Worm (Caenorhabditis elegans) whole organism, late embryonic: Measurements from ENCODE around the gene lin-56.
A peak's percentile ranks its signal among the peaks of the same experiment; 100 is the strongest.

Experiments
- C08G9.2 ChIP-seq: sonication (generic microtip); optimal IDR thresholded peaks from 2 replicates; lab custom pipeline; 2016; ENCODE audit warnings: mild to moderate bottlenecking, missing genetic modification characterization, moderate library complexity, missing compliant biosample characterization
- C38D4.7 ChIP-seq: fragments of 200-800 bp; sonication (Bioruptor generic); optimal IDR thresholded peaks from 2 replicates; lab custom pipeline; 2018; ENCODE audit warnings: mild to moderate bottlenecking, missing genetic modification characterization, moderate library complexity, missing compliant biosample characterization
- K09A11.1 ChIP-seq: sonication (generic microtip); optimal IDR thresholded peaks from 2 replicates; lab custom pipeline; 2017; ENCODE audit warnings: antibody characterized with exemption, mild to moderate bottlenecking, missing genetic modification characterization, missing compliant biosample characterization; ENCODE audit not compliant: insufficient read depth
- Y22D7AL.16 ChIP-seq: sonication (generic microtip); optimal IDR thresholded peaks from 2 replicates; lab custom pipeline; 2016; ENCODE audit warnings: missing genetic modification characterization, missing compliant biosample characterization
- ahr-1 ChIP-seq: sonication (generic microtip); optimal IDR thresholded peaks from 2 replicates; lab custom pipeline; 2016; ENCODE audit warnings: missing genetic modification characterization, missing compliant biosample characterization
- ama-1 ChIP-seq: fragments of 150-350 bp; optimal IDR thresholded peaks from 2 replicates; lab custom pipeline; 2014
- ceh-18 ChIP-seq: sonication (generic microtip); optimal IDR thresholded peaks from 2 replicates; lab custom pipeline; 2016; ENCODE audit warnings: missing genetic modification characterization, missing compliant biosample characterization
- ceh-24 ChIP-seq: sonication (generic microtip); optimal IDR thresholded peaks from 2 replicates; lab custom pipeline; 2016; ENCODE audit warnings: mild to moderate bottlenecking, missing genetic modification characterization, missing compliant biosample characterization
- ceh-30 ChIP-seq: fragments of 150-350 bp; optimal IDR thresholded peaks from 2 replicates; lab custom pipeline; 2014; ENCODE audit warnings: missing biosample characterization, missing genetic modification characterization
- ceh-31 ChIP-seq: sonication (generic microtip); optimal IDR thresholded peaks from 2 replicates; lab custom pipeline; 2016; ENCODE audit warnings: missing genetic modification characterization, missing compliant biosample characterization
- ceh-34 ChIP-seq: sonication (generic microtip); optimal IDR thresholded peaks from 2 replicates; lab custom pipeline; 2016; ENCODE audit warnings: mild to moderate bottlenecking, missing genetic modification characterization, missing compliant biosample characterization
- dmd-4 ChIP-seq: sonication (generic microtip); optimal IDR thresholded peaks from 2 replicates; lab custom pipeline; 2016; ENCODE audit warnings: borderline replicate concordance, missing genetic modification characterization, missing compliant biosample characterization
- elt-2 ChIP-seq: sonication (generic microtip); optimal IDR thresholded peaks from 2 replicates; lab custom pipeline; 2016; ENCODE audit warnings: missing genetic modification reagents, missing genetic modification characterization, missing compliant biosample characterization
- elt-4 ChIP-seq: sonication (generic microtip); optimal IDR thresholded peaks from 2 replicates; lab custom pipeline; 2016; ENCODE audit warnings: missing genetic modification characterization, missing compliant biosample characterization
- ets-4 ChIP-seq: sonication (generic microtip); optimal IDR thresholded peaks from 2 replicates; lab custom pipeline; 2016; ENCODE audit warnings: missing genetic modification characterization, missing compliant biosample characterization
- fkh-10 ChIP-seq: fragments of 150-350 bp; optimal IDR thresholded peaks from 2 replicates; lab custom pipeline; 2014; ENCODE audit warnings: missing biosample characterization, missing genetic modification reagents, missing genetic modification characterization
- gmeb-2 ChIP-seq: sonication (generic microtip); optimal IDR thresholded peaks from 2 replicates; lab custom pipeline; 2016; ENCODE audit warnings: missing genetic modification characterization, inconsistent platforms, missing compliant biosample characterization
- hlh-13 ChIP-seq: fragments of 200-800 bp; sonication (Bioruptor generic); optimal IDR thresholded peaks from 2 replicates; lab custom pipeline; 2018; ENCODE audit warnings: mild to moderate bottlenecking, missing genetic modification characterization, missing compliant biosample characterization
- hlh-15 ChIP-seq: sonication (generic microtip); optimal IDR thresholded peaks from 2 replicates; lab custom pipeline; 2016; ENCODE audit warnings: missing genetic modification characterization, missing compliant biosample characterization
- hlh-30 ChIP-seq: sonication (generic microtip); optimal IDR thresholded peaks from 2 replicates; lab custom pipeline; 2017; ENCODE audit warnings: antibody characterized with exemption, missing genetic modification characterization, missing compliant biosample characterization; ENCODE audit not compliant: insufficient read depth
- hlh-6 ChIP-seq: sonication (generic microtip); optimal IDR thresholded peaks from 2 replicates; lab custom pipeline; 2016; ENCODE audit warnings: missing genotype, missing genetic modification characterization, missing compliant biosample characterization
- lin-11 ChIP-seq: fragments of 200-800 bp; sonication (Bioruptor generic); optimal IDR thresholded peaks from 2 replicates; lab custom pipeline; 2018; ENCODE audit warnings: mild to moderate bottlenecking, missing genetic modification characterization, missing compliant biosample characterization
- nhr-232 ChIP-seq: sonication (generic microtip); optimal IDR thresholded peaks from 2 replicates; lab custom pipeline; 2016; ENCODE audit warnings: missing genetic modification characterization, missing compliant biosample characterization
- odd-2 ChIP-seq: sonication (generic microtip); optimal IDR thresholded peaks from 2 replicates; lab custom pipeline; 2017; ENCODE audit warnings: antibody characterized with exemption, mild to moderate bottlenecking, missing genetic modification characterization, missing compliant biosample characterization
- pag-3 ChIP-seq: sonication (generic microtip); optimal IDR thresholded peaks from 2 replicates; lab custom pipeline; 2016; ENCODE audit warnings: missing compliant biosample characterization, missing genetic modification characterization, borderline replicate concordance
- pat-9 ChIP-seq: fragments of 200-800 bp; sonication (Bioruptor generic); optimal IDR thresholded peaks from 2 replicates; lab custom pipeline; 2018; ENCODE audit warnings: mild to moderate bottlenecking, missing genetic modification characterization, moderate library complexity, missing compliant biosample characterization
- pha-2 ChIP-seq: sonication (generic microtip); optimal IDR thresholded peaks from 2 replicates; lab custom pipeline; 2017; ENCODE audit warnings: mild to moderate bottlenecking, missing genetic modification characterization, missing compliant biosample characterization
- pha-4 ChIP-seq: fragments of 150-350 bp; optimal IDR thresholded peaks from 2 replicates; lab custom pipeline; 2018; ENCODE audit warnings: missing biosample characterization, missing genetic modification reagents, missing genetic modification characterization
- ref-2 ChIP-seq: sonication (generic microtip); optimal IDR thresholded peaks from 2 replicates; lab custom pipeline; 2016; ENCODE audit warnings: missing genetic modification characterization, missing compliant biosample characterization
- rnt-1 ChIP-seq: sonication (generic microtip); optimal IDR thresholded peaks from 2 replicates; lab custom pipeline; 2016; ENCODE audit warnings: missing genetic modification characterization, missing compliant biosample characterization
- sdc-2 ChIP-seq: sonication (generic microtip); optimal IDR thresholded peaks from 2 replicates; lab custom pipeline; 2016; ENCODE audit warnings: missing genotype, missing genetic modification characterization, missing compliant biosample characterization
- sox-2 ChIP-seq: fragments of 200-800 bp; sonication (Bioruptor generic); IDR thresholded peaks from 2 replicates; pipeline ENCODE4 v1.3.6; 2022; ENCODE audit warnings: missing genetic modification reagents, missing genetic modification characterization, missing compliant biosample characterization
- sox-4 ChIP-seq: sonication (generic microtip); optimal IDR thresholded peaks from 2 replicates; lab custom pipeline; 2017; ENCODE audit warnings: mild to moderate bottlenecking, missing genetic modification characterization, inconsistent platforms, missing compliant biosample characterization
- syd-9 ChIP-seq: sonication (generic microtip); optimal IDR thresholded peaks from 2 replicates; lab custom pipeline; 2016; ENCODE audit warnings: mild to moderate bottlenecking, missing genetic modification characterization, moderate library complexity, missing compliant biosample characterization
- tbx-7 ChIP-seq: sonication (generic microtip); optimal IDR thresholded peaks from 2 replicates; lab custom pipeline; 2016; ENCODE audit warnings: missing genotype, missing genetic modification characterization, missing compliant biosample characterization
- unc-42 ChIP-seq: sonication (generic microtip); optimal IDR thresholded peaks from 2 replicates; lab custom pipeline; 2016; ENCODE audit warnings: missing genotype, missing genetic modification characterization, missing compliant biosample characterization
- unc-55 ChIP-seq: sonication (generic microtip); optimal IDR thresholded peaks from 2 replicates; lab custom pipeline; 2017; ENCODE audit warnings: missing biosample characterization, missing genetic modification reagents, missing genetic modification characterization
- zip-5 ChIP-seq: sonication (generic microtip); optimal IDR thresholded peaks from 2 replicates; lab custom pipeline; 2016; ENCODE audit warnings: missing genetic modification characterization, missing compliant biosample characterization

lin-56 gene

DNA sequence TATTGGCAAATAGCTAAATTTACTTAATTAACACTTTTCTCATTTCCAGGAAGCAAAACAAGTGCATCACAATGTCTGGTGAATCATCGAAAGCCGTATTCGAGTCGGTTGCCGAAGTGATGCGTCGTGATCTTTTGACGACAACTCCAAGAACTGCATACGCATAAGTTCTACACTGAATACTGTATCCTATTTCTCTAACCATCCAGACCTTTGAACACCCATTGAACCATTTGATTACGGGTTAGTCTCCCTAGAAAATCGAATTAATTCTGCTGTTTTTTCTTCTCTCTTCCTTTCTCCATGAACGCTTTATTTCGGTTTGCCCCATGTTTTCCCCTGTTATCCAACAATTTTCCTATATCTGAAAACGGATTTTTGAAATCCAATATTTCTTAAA, at the start of gene lin-56:
Gene lin-56, plus strand, starts transcription at position 301 of the 400 bp plus-strand sequence.
- TF ChIP-seq tbx-7 (tag; lab: Kevin White, UChicago), result no peak
- no peak for TF ChIP-seq ets-4 (tag; lab: Kevin White, UChicago)
- TF ChIP-seq sox-4 (tag; lab: Kevin White, UChicago), result no peak
- no peak for TF ChIP-seq hlh-13 (GFP tag; lab: Kevin White, UChicago)
- no peak for TF ChIP-seq ahr-1 (tag; lab: Kevin White, UChicago)
- no peak for TF ChIP-seq syd-9 (tag; lab: Kevin White, UChicago)
- no peak for TF ChIP-seq sox-2 (GFP tag; lab: Robert Waterston, UW)
- no peak for TF ChIP-seq ceh-24 (tag; lab: Kevin White, UChicago)

DNA sequence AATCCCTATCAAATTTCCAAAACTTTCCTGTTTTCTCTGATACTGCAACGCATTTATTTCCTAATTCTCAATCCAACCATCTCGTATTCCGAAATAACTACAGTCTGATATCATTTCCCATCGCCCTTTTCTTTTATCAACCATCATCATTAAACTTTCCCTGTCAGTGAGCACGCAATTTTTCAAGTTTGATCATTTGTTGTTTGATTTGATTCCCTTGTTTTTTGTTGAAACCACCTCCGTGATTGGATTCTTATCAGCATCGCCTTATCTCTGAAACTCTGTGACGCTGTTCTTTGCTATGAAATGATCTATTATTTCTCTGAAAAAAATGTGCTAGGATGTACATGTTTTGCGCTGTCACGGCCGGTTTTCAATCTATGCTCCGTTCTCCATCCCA, 46.8 kb upstream of the lin-56 start:
- no peak for TF ChIP-seq C08G9.2 (tag; lab: Kevin White, UChicago)
- TF ChIP-seq lin-11 (tag; lab: Kevin White, UChicago), result no peak
- no peak for TF ChIP-seq ceh-30 (tag; lab: Kevin White, UChicago)
- TF ChIP-seq elt-2 (tag; lab: Kevin White, UChicago), result peak; percentile 67
- no peak for TF ChIP-seq ceh-18 (tag; lab: Kevin White, UChicago)

DNA sequence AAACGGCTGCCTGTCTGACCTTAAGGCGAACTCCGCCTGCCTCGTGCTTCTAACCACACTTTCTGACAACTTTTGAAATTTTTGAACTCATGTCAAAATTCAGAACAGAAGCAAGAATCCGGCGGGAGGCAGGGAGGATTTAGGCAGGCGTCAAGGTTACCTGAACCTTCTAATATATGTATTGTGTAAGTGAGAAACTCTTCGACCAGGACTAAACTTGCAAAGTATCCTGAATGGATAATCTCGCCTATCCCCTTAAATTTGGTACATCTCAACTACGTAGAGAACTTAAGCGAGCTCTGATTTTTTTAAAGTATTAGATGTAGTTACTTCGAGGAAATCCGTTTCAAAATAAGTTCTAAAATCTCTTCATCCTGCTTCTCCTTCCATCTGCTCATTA, 38.8 kb upstream of the lin-56 start, which contains the start of gene E04D5.5:
Gene E04D5.5, plus strand, starts transcription at position 301 of the 400 bp plus-strand sequence.
- TF ChIP-seq ceh-30 (tag; lab: Kevin White, UChicago), result no peak
- TF ChIP-seq ets-4 (tag; lab: Kevin White, UChicago), result no peak
- no peak for TF ChIP-seq K09A11.1
- TF ChIP-seq hlh-30 (tag; lab: Kevin White, UChicago), result no peak
- no peak for TF ChIP-seq hlh-13 (GFP tag; lab: Kevin White, UChicago)
- no peak for TF ChIP-seq pat-9 (tag; lab: Kevin White, UChicago)
- no peak for TF ChIP-seq nhr-232

DNA sequence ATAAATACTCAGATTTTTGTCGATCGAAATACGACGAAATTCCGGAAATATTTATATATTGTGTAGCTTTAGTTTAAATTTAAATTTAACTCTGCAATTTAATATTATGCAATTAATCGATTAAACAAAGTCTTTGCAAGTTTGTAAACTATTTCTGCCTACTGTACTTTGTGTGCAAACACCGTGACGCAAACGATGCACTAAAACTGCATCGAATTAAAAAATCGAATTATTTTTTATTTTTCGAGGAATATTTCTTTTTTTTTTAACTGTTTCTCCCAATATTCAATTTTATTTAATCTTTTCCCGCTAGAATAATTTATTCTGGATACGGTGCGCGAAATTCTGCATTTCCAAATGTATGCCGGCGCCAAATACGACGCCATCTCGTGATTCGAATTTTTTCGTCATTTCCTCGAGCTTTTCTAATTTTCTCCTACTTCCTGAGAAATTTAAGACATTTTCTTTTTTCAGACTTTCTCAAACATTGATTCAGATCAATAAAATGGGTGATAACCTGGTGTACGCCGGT, 33.4 kb upstream of the lin-56 start, which contains the start of gene eif-2A:
Gene eif-2A, plus strand, starts transcription at position 469 of the 532 bp plus-strand sequence.
- TF ChIP-seq ceh-18 (tag; lab: Kevin White, UChicago) (no peak), odd-2 (no peak), C38D4.7 (GFP tag; lab: Kevin White, UChicago) (no peak), hlh-6 (tag; lab: Kevin White, UChicago) (no peak), sdc-2 (tag; lab: Kevin White, UChicago) (no peak), unc-42 (tag; lab: Kevin White, UChicago) (peak; percentile 41), ahr-1 (tag; lab: Kevin White, UChicago) (no peak), hlh-30 (tag; lab: Kevin White, UChicago) (peak; percentile 38), elt-2 (tag; lab: Kevin White, UChicago) (no peak), pat-9 (tag; lab: Kevin White, UChicago) (no peak), gmeb-2 (no peak), zip-5 (no peak), ets-4 (tag; lab: Kevin White, UChicago) (no peak), syd-9 (tag; lab: Kevin White, UChicago) (no peak)
- TF ChIP-seq, all 69 proteins: peak for 2

DNA sequence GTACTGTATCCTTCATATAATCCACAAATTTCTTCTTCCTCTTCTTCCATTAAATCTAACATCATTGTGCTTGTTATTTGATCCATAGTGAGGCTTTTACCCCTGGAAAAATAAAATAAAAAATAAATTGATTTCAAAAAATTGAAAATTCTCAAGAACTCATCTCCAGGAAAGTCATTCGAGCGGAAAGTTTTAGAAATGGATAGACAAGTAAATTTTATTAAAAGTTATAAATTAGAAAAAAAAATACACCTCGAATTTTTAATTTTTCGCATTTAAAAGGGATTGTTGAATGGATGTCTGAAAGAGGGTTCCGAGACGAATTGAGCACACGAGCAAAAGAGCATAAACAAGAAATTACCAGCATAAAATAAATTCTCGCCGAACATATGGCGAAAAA, 27.9 kb upstream of the lin-56 start, which contains the start of gene frpr-21:
Gene frpr-21, minus strand, starts transcription at position 101 of the 400 bp plus-strand sequence.
- TF ChIP-seq dmd-4 (tag; lab: Kevin White, UChicago), result no peak
- TF ChIP-seq hlh-15 (tag; lab: Kevin White, UChicago), result no peak
- no peak for TF ChIP-seq unc-55 (GFP tag; lab: Kevin White, UChicago)
- TF ChIP-seq ref-2 (tag; lab: Kevin White, UChicago), result no peak
- TF ChIP-seq C08G9.2 (tag; lab: Kevin White, UChicago), result no peak
- TF ChIP-seq syd-9 (tag; lab: Kevin White, UChicago), result no peak
- TF ChIP-seq ceh-34 (tag; lab: Kevin White, UChicago), result no peak
- TF ChIP-seq fkh-10 (GFP tag; lab: Kevin White, UChicago), result no peak
- TF ChIP-seq hlh-13 (GFP tag; lab: Kevin White, UChicago), result no peak
- TF ChIP-seq K09A11.1, result no peak
- no peak for TF ChIP-seq pha-4
- no peak for TF ChIP-seq ceh-31 (tag; lab: Kevin White, UChicago)
- TF ChIP-seq pha-2 (tag; lab: Kevin White, UChicago), result no peak
- no peak for TF ChIP-seq rnt-1 (tag; lab: Kevin White, UChicago)
- TF ChIP-seq Y22D7AL.16, result no peak
- no peak for TF ChIP-seq ama-1 (lab: Kevin White, UChicago)
- no peak for TF ChIP-seq pag-3 (tag; lab: Kevin White, UChicago)
- TF ChIP-seq elt-4 (tag; lab: Kevin White, UChicago), result no peak
- no peak for TF ChIP-seq elt-2 (tag; lab: Kevin White, UChicago)
